Worm (Caenorhabditis elegans): Measurements from ENCODE around the gene ins-3.

Gene ins-3

ce11 chrII:5969303-5969702 is 21.3 kb downstream of the ins-3 start, which contains the start of gene B0034.4:
Gene B0034.4 (minus strand): TSS chrII:5969531.
- TF ChIP-seq mbf-1 (tag; optimal IDR thresholded peaks at IDR 0.05) (no peak), Y55F3AM.14 (GFP tag; optimal IDR thresholded peaks at IDR 0.05) (no peak), lin-11 (tag; optimal IDR thresholded peaks at IDR 0.05) (no peak), nhr-6 (tag; optimal IDR thresholded peaks at IDR 0.05) (no peak), mdl-1 (tag; optimal IDR thresholded peaks at IDR 0.05) (no peak), mab-5 (tag; optimal IDR thresholded peaks at IDR 0.05) (no peak), nhr-25 (tag; optimal IDR thresholded peaks at IDR 0.05) (peak; percentile 4)

- TF ChIP-seq nhr-23 (tag; optimal IDR thresholded peaks at IDR 0.05) (no peak), gmeb-1 (tag; optimal IDR thresholded peaks at IDR 0.05) (no peak), nhr-6 (tag; optimal IDR thresholded peaks at IDR 0.05) (no peak), unc-55 (GFP tag; optimal IDR thresholded peaks at IDR 0.05) (no peak), nhr-21 (tag; optimal IDR thresholded peaks at IDR 0.05) (no peak), lin-13 (GFP tag; optimal IDR thresholded peaks at IDR 0.05) (no peak), elt-3 (tag; optimal IDR thresholded peaks at IDR 0.05) (no peak)
Observed at ce11 chrII:5968037-5968436, 22.5 kb downstream of the ins-3 start, which contains the start of gene B0034.1. Gene B0034.1 (plus strand): TSS chrII:5968337.

ce11 chrII:5966637-5967036 is 23.9 kb downstream of the ins-3 start:
- no peak for TF ChIP-seq ZK546.5 (tag; optimal IDR thresholded peaks at IDR 0.05)
- TF ChIP-seq nhr-10 (tag; optimal IDR thresholded peaks at IDR 0.05): no peak
- TF ChIP-seq ztf-4 (tag; optimal IDR thresholded peaks at IDR 0.05): no peak
- TF ChIP-seq snpc-4 (tag; optimal IDR thresholded peaks at IDR 0.05): peak; percentile 23
- TF ChIP-seq R02D3.7 (tag; optimal IDR thresholded peaks at IDR 0.05): no peak
- TF ChIP-seq blmp-1 (tag; optimal IDR thresholded peaks at IDR 0.05; ENCODE audit: insufficient read depth): no peak
- no peak for TF ChIP-seq lin-39 (tag; optimal IDR thresholded peaks at IDR 0.05)
- TF ChIP-seq F13H6.1 (tag; optimal IDR thresholded peaks at IDR 0.05): peak; percentile 16
- peak; percentile 55 for TF ChIP-seq lin-11 (tag; optimal IDR thresholded peaks at IDR 0.05)
- TF ChIP-seq dmd-4 (tag; optimal IDR thresholded peaks at IDR 0.05): no peak
- TF ChIP-seq lsy-2 (tag; optimal IDR thresholded peaks at IDR 0.05): peak in 1 of 2 experiments; percentile 21
- no peak for TF ChIP-seq ztf-11 (tag; optimal IDR thresholded peaks at IDR 0.05)
- no peak for TF ChIP-seq ceh-16 (tag; optimal IDR thresholded peaks at IDR 0.05)
- TF ChIP-seq zag-1 (tag; optimal IDR thresholded peaks at IDR 0.05): peak; percentile 31
- no peak for TF ChIP-seq nhr-12 (tag; optimal IDR thresholded peaks at IDR 0.05)
- no peak for TF ChIP-seq mbf-1 (tag; optimal IDR thresholded peaks at IDR 0.05)
- TF ChIP-seq sem-4 (tag; optimal IDR thresholded peaks at IDR 0.05): no peak
- peak; percentile 32 for TF ChIP-seq nhr-129 (tag; optimal IDR thresholded peaks at IDR 0.05)
- no peak for TF ChIP-seq sma-3 (GFP tag; optimal IDR thresholded peaks at IDR 0.05)
- no peak for TF ChIP-seq fos-1 (tag; optimal IDR thresholded peaks at IDR 0.05)
- TF ChIP-seq peb-1 (tag; optimal IDR thresholded peaks at IDR 0.05): no peak
- no peak for TF ChIP-seq elt-1 (tag; optimal IDR thresholded peaks at IDR 0.05)
- TF ChIP-seq gmeb-1 (tag; optimal IDR thresholded peaks at IDR 0.05): no peak
- no peak for TF ChIP-seq mdl-1 (tag; optimal IDR thresholded peaks at IDR 0.05)
- no peak for TF ChIP-seq ama-1 (optimal IDR thresholded peaks at IDR 0.05)
- TF ChIP-seq ceh-82 (tag; optimal IDR thresholded peaks at IDR 0.05): no peak
- TF ChIP-seq lin-13 (GFP tag; optimal IDR thresholded peaks at IDR 0.05): no peak
- TF ChIP-seq nhr-25 (tag; optimal IDR thresholded peaks at IDR 0.05): no peak
- no peak for TF ChIP-seq nhr-23 (tag; optimal IDR thresholded peaks at IDR 0.05)
- no peak for TF ChIP-seq unc-39 (tag; optimal IDR thresholded peaks at IDR 0.05)
- TF ChIP-seq skn-1 (tag; optimal IDR thresholded peaks at IDR 0.05): no peak
- TF ChIP-seq sma-9 (GFP tag; optimal IDR thresholded peaks at IDR 0.05): peak; percentile 2
- no peak for TF ChIP-seq sma-9 (tag; optimal IDR thresholded peaks at IDR 0.05)
- no peak for TF ChIP-seq elt-3 (tag; optimal IDR thresholded peaks at IDR 0.05)
- no peak for TF ChIP-seq alr-1 (tag; optimal IDR thresholded peaks at IDR 0.05)
- peak; percentile 39 for TF ChIP-seq C34F6.9 (tag; optimal IDR thresholded peaks at IDR 0.05)
- TF ChIP-seq unc-55 (GFP tag; optimal IDR thresholded peaks at IDR 0.05): peak; percentile 26
- TF ChIP-seq Y55F3AM.14 (GFP tag; optimal IDR thresholded peaks at IDR 0.05): no peak

All from whole organism, L2 larva.